Worm (Caenorhabditis elegans) whole organism, young adult: Measurements from ENCODE around the gene K05F6.12.

Experiments used
- D2030.7 ChIP-seq: fragments of 200-800 bp; sonication (Bioruptor generic); IDR thresholded peaks from 2 replicates; pipeline ENCODE4 v1.3.6; 2022; ENCODE audit warnings: missing genetic modification reagents, missing genetic modification characterization, missing compliant biosample characterization
- F10E7.11 ChIP-seq: sonication (generic microtip); optimal IDR thresholded peaks from 2 replicates; lab custom pipeline; 2017; ENCODE audit warnings: mild to moderate bottlenecking, missing genetic modification characterization, moderate library complexity, missing compliant biosample characterization
- F22D6.2 ChIP-seq: sonication (generic microtip); optimal IDR thresholded peaks from 2 replicates; lab custom pipeline; 2016; ENCODE audit warnings: mild to moderate bottlenecking, missing genetic modification characterization, missing compliant biosample characterization
- F33H1.4 ChIP-seq: fragments of 200-800 bp; sonication (Bioruptor generic); IDR thresholded peaks from 2 replicates; pipeline ENCODE4 v1.3.6; 2022; ENCODE audit warnings: missing genetic modification reagents, missing genetic modification characterization, missing compliant biosample characterization
- F39B2.1 ChIP-seq: fragments of 200-800 bp; sonication (Bioruptor generic); IDR thresholded peaks from 2 replicates; pipeline ENCODE4 v1.3.6; 2022; ENCODE audit warnings: missing genetic modification reagents, missing genetic modification characterization, missing compliant biosample characterization
- F49E8.2 ChIP-seq: sonication (generic microtip); optimal IDR thresholded peaks from 3 replicates; lab custom pipeline; 2017; ENCODE audit warnings: missing genetic modification characterization, mild to moderate bottlenecking, missing compliant biosample characterization, antibody characterized with exemption, moderate library complexity; ENCODE audit not compliant: insufficient read depth
- F52B5.7 ChIP-seq: sonication (generic microtip); optimal IDR thresholded peaks from 2 replicates; lab custom pipeline; 2016; ENCODE audit warnings: mild to moderate bottlenecking, missing genetic modification characterization, missing compliant biosample characterization
- F55B11.4 ChIP-seq: sonication (generic microtip); optimal IDR thresholded peaks from 2 replicates; lab custom pipeline; 2016; ENCODE audit warnings: missing compliant biosample characterization, missing genetic modification characterization, borderline replicate concordance; ENCODE audit not compliant: insufficient read depth
- T07F8.4 ChIP-seq: sonication (generic microtip); optimal IDR thresholded peaks from 2 replicates; lab custom pipeline; 2016; ENCODE audit warnings: mild to moderate bottlenecking, missing genetic modification characterization, moderate library complexity, missing compliant biosample characterization
- Y79H2A.3 ChIP-seq: fragments of 200-800 bp; sonication (Bioruptor generic); conservative IDR thresholded peaks from 2 replicates; pipeline ENCODE4 v1.3.6; 2022; ENCODE audit warnings: missing genetic modification reagents, missing genetic modification characterization, missing compliant biosample characterization
- akir-1 ChIP-seq: fragments of 200-800 bp; sonication (Bioruptor generic); optimal IDR thresholded peaks from 2 replicates; lab custom pipeline; 2018; ENCODE audit warnings: mild to moderate bottlenecking, missing genetic modification characterization, moderate library complexity, missing compliant biosample characterization
- ama-1 ChIP-seq, 3 experiments: fragments of 150-350 bp in 1 of 3; sonication (generic microtip) in 2 of 3; optimal IDR thresholded peaks; 2 replicates each; lab custom pipeline; 2014 to 2018; ENCODE audit warnings: missing biosample characterization in 2 of 3, missing genetic modification characterization in 2 of 3, missing genetic modification reagents in 2 of 3
- aptf-2 ChIP-seq: fragments of 200-800 bp; sonication (Bioruptor generic); conservative IDR thresholded peaks from 2 replicates; pipeline ENCODE4 v1.3.6; 2022; ENCODE audit warnings: missing genetic modification reagents, missing genetic modification characterization, missing compliant biosample characterization
- athp-1 ChIP-seq: sonication (generic microtip); optimal IDR thresholded peaks from 2 replicates; lab custom pipeline; 2017; ENCODE audit warnings: mild to moderate bottlenecking, missing genetic modification characterization, missing compliant biosample characterization
- cebp-2 ChIP-seq: fragments of 200-800 bp; sonication (Bioruptor generic); IDR thresholded peaks from 2 replicates; pipeline ENCODE4 v1.3.6; 2022; ENCODE audit warnings: missing genetic modification characterization, missing compliant biosample characterization
- ceh-58 ChIP-seq: fragments of 200-800 bp; sonication (Bioruptor generic); IDR thresholded peaks from 2 replicates; pipeline ENCODE4 v1.3.6; 2022; ENCODE audit warnings: missing genetic modification characterization, missing compliant biosample characterization
- die-1 ChIP-seq: sonication (generic microtip); optimal IDR thresholded peaks from 2 replicates; lab custom pipeline; 2016; ENCODE audit warnings: missing genotype, mild to moderate bottlenecking, missing genetic modification characterization, missing compliant biosample characterization
- gei-17 ChIP-seq: fragments of 200-800 bp; sonication (Bioruptor generic); optimal IDR thresholded peaks from 2 replicates; lab custom pipeline; 2018; ENCODE audit warnings: mild to moderate bottlenecking, missing genetic modification characterization, missing compliant biosample characterization
- him-1 ChIP-seq: sonication (generic microtip); optimal IDR thresholded peaks from 2 replicates; lab custom pipeline; 2016; ENCODE audit warnings: missing genotype, missing genetic modification reagents, missing genetic modification characterization, missing compliant biosample characterization
- hlh-26 ChIP-seq: fragments of 200-800 bp; sonication (Bioruptor generic); conservative IDR thresholded peaks from 2 replicates; pipeline ENCODE4 v1.3.6; 2022; ENCODE audit warnings: missing genetic modification reagents, missing genetic modification characterization, missing compliant biosample characterization
- hmg-1.2 ChIP-seq: fragments of 200-800 bp; sonication (Bioruptor generic); IDR thresholded peaks from 2 replicates; pipeline ENCODE4 v1.3.6; 2022; ENCODE audit warnings: missing genetic modification reagents, missing genetic modification characterization, missing compliant biosample characterization
- hmg-20 ChIP-seq: fragments of 200-800 bp; sonication (Bioruptor generic); IDR thresholded peaks from 2 replicates; pipeline ENCODE4 v1.3.6; 2022; ENCODE audit warnings: missing genetic modification reagents, missing genetic modification characterization, missing compliant biosample characterization
- hsf-1 ChIP-seq: fragments of 200-800 bp; sonication (Bioruptor generic); IDR thresholded peaks from 2 replicates; pipeline ENCODE4 v1.3.6; 2022; ENCODE audit warnings: missing genetic modification reagents, missing genetic modification characterization, missing compliant biosample characterization
- lin-26 ChIP-seq: fragments of 200-800 bp; sonication (Bioruptor generic); IDR thresholded peaks from 2 replicates; pipeline ENCODE4 v1.3.6; 2022; ENCODE audit warnings: missing genetic modification reagents, missing genetic modification characterization, missing compliant biosample characterization
- lir-1 ChIP-seq: fragments of 200-800 bp; sonication (Bioruptor generic); conservative IDR thresholded peaks from 2 replicates; pipeline ENCODE4 v1.3.6; 2022; ENCODE audit warnings: missing genetic modification reagents, missing genetic modification characterization, missing compliant biosample characterization
- lsy-27 ChIP-seq: sonication (generic microtip); optimal IDR thresholded peaks from 2 replicates; lab custom pipeline; 2017; ENCODE audit warnings: missing genetic modification characterization, mild to moderate bottlenecking, missing compliant biosample characterization, antibody characterized with exemption, missing genotype, borderline replicate concordance; ENCODE audit not compliant: insufficient read depth
- madf-3 ChIP-seq: fragments of 200-800 bp; sonication (Bioruptor generic); IDR thresholded peaks from 2 replicates; pipeline ENCODE4 v1.3.6; 2022; ENCODE audit warnings: missing genetic modification reagents, missing genetic modification characterization, missing compliant biosample characterization
- madf-6 ChIP-seq: fragments of 200-800 bp; sonication (Bioruptor generic); IDR thresholded peaks from 2 replicates; pipeline ENCODE4 v1.3.6; 2022; ENCODE audit warnings: missing genetic modification reagents, missing genetic modification characterization, missing compliant biosample characterization
- madf-8 ChIP-seq: fragments of 200-800 bp; sonication (Bioruptor generic); conservative IDR thresholded peaks from 2 replicates; pipeline ENCODE4 v1.3.6; 2022; ENCODE audit warnings: missing genetic modification reagents, missing genetic modification characterization, missing compliant biosample characterization
- nfya-1 ChIP-seq: sonication (generic microtip); optimal IDR thresholded peaks from 2 replicates; lab custom pipeline; 2017; ENCODE audit warnings: antibody characterized with exemption, missing compliant biosample characterization, missing genetic modification characterization, borderline replicate concordance; ENCODE audit not compliant: insufficient read depth
- nfya-2 ChIP-seq: fragments of 200-800 bp; sonication (Bioruptor generic); IDR thresholded peaks from 2 replicates; pipeline ENCODE4 v1.3.6; 2022; ENCODE audit warnings: missing genetic modification reagents, missing genetic modification characterization, missing compliant biosample characterization
- nhr-120 ChIP-seq: fragments of 200-800 bp; sonication (Bioruptor generic); IDR thresholded peaks from 2 replicates; pipeline ENCODE4 v1.3.6; 2022; ENCODE audit warnings: missing genetic modification characterization, missing compliant biosample characterization
- nhr-80 ChIP-seq: sonication (generic microtip); optimal IDR thresholded peaks from 2 replicates; lab custom pipeline; 2016; ENCODE audit warnings: missing genetic modification characterization, missing compliant biosample characterization
- pha-4 ChIP-seq: fragments of 150-350 bp; sonication (generic microtip); optimal IDR thresholded peaks from 2 replicates; lab custom pipeline; 2014; ENCODE audit warnings: missing biosample characterization, missing genetic modification reagents, missing genetic modification characterization
- rcor-1 ChIP-seq: fragments of 200-800 bp; sonication (Bioruptor generic); IDR thresholded peaks from 2 replicates; pipeline ENCODE4 v1.3.6; 2022; ENCODE audit warnings: missing genetic modification reagents, missing genetic modification characterization, missing compliant biosample characterization
- snpc-3.4 ChIP-seq: sonication (generic microtip); optimal IDR thresholded peaks from 2 replicates; lab custom pipeline; 2017; ENCODE audit warnings: missing genetic modification characterization, mild to moderate bottlenecking, missing compliant biosample characterization, antibody characterized with exemption, moderate library complexity, missing genotype, missing genetic modification reagents
- snpc-4 ChIP-seq, 5 experiments: fragments of 150-350 bp in 1 of 5; sonication (generic microtip) in 4 of 5; optimal IDR thresholded peaks; 2 replicates each; lab custom pipeline; 2014 to 2018; ENCODE audit warnings: missing genetic modification characterization in 5 of 5, missing biosample characterization in 3 of 5, antibody characterized with exemption in 2 of 5, mild to moderate bottlenecking in 2 of 5, missing compliant biosample characterization in 2 of 5, missing genotype in 2 of 5, moderate library complexity in 2 of 5, missing genetic modification reagents in 1 of 5
- sptf-2 ChIP-seq: fragments of 200-800 bp; sonication (Bioruptor generic); optimal IDR thresholded peaks from 2 replicates; lab custom pipeline; 2018; ENCODE audit warnings: mild to moderate bottlenecking, missing genetic modification characterization, missing compliant biosample characterization
- tbp1 ChIP-seq: fragments of 200-800 bp; sonication (Bioruptor generic); optimal IDR thresholded peaks from 2 replicates; lab custom pipeline; 2018; ENCODE audit warnings: mild to moderate bottlenecking, missing genetic modification characterization, missing compliant biosample characterization
- tlf-1 ChIP-seq: fragments of 200-800 bp; sonication (Bioruptor generic); optimal IDR thresholded peaks from 2 replicates; lab custom pipeline; 2018; ENCODE audit warnings: mild to moderate bottlenecking, missing genetic modification characterization, missing compliant biosample characterization
- ztf-25 ChIP-seq: fragments of 200-800 bp; sonication (Bioruptor generic); IDR thresholded peaks from 2 replicates; pipeline ENCODE4 v1.3.6; 2022; ENCODE audit warnings: missing genetic modification reagents, missing genetic modification characterization, missing compliant biosample characterization
- ztf-28 ChIP-seq: fragments of 200-800 bp; sonication (Bioruptor generic); IDR thresholded peaks from 2 replicates; pipeline ENCODE4 v1.3.6; 2022; ENCODE audit warnings: missing genetic modification reagents, missing genetic modification characterization, missing compliant biosample characterization
- ztf-6 ChIP-seq: fragments of 200-800 bp; sonication (Bioruptor generic); IDR thresholded peaks from 2 replicates; pipeline ENCODE4 v1.3.6; 2022; ENCODE audit warnings: missing genetic modification reagents, missing genetic modification characterization, missing compliant biosample characterization

K05F6.12 gene

DNA sequence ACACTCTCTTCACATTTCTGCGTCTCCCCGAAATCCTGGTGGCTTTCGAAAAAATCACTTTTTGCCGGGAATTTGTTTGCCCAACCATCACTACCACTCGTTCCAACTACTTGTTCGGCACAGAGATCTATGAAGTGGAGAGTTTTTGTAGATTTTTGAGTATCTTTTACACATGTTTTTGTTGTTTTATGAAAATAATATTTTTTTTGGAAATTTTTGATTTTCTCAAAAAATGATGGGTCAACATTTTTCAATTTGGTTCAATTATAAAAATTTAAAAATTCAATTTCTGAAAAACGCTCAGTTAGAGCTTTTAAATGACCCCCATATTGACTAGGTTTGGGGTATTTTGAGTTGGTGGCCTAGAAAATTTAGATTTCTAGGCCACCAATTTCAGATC, 20.2 kb upstream of the K05F6.12 start, which contains the start of gene Y51H7BR.7:
Gene Y51H7BR.7 (minus strand): TSS at position 101 of the 400 bp plus-strand sequence.
- TF ChIP-seq hsf-1 (no peak), F52B5.7 (no peak), nhr-80 (tag; lab: Kevin White, UChicago) (no peak), snpc-4 (GFP tag; optimal IDR thresholded peaks at IDR 0.05; lab: Kevin White, UChicago) (no peak), snpc-4 (tag; optimal IDR thresholded peaks at IDR 0.05; lab: Kevin White, UChicago) (no peak), snpc-3.4 (tag; lab: Kevin White, UChicago) (no peak), nhr-120 (GFP tag; lab: Robert Waterston, UW) (no peak), Y79H2A.3 (GFP tag; lab: Robert Waterston, UW) (no peak), madf-6 (no peak), ceh-58 (GFP tag; lab: Robert Waterston, UW) (no peak), T07F8.4 (tag; lab: Kevin White, UChicago) (no peak), aptf-2 (GFP tag; lab: Robert Waterston, UW) (no peak), rcor-1 (GFP tag; lab: Robert Waterston, UW) (no peak), akir-1 (GFP tag; lab: Kevin White, UChicago) (no peak), him-1 (tag; lab: Kevin White, UChicago) (no peak), gei-17 (GFP tag; lab: Kevin White, UChicago) (no peak), madf-3 (GFP tag; lab: Robert Waterston, UW) (no peak), ztf-25 (GFP tag; lab: Robert Waterston, UW) (no peak), pha-4 (no peak), ama-1 (optimal IDR thresholded peaks at IDR 0.05; lab: Kevin White, UChicago) (no peak), ama-1 (GFP tag; optimal IDR thresholded peaks at IDR 0.05; lab: Kevin White, UChicago) (no peak)

- no peak for TF ChIP-seq lir-1 (GFP tag; lab: Robert Waterston, UW)
- TF ChIP-seq, all 124 proteins: peak for 0
These were observed 16.7 kb upstream of the K05F6.12 start, which contains the start of gene Y51H7BR.4 for ce11 chrII:1529057-1529456. Y51H7BR.4 (plus strand) TSS chrII:1529357.

- TF ChIP-seq hlh-26 (GFP tag; lab: Robert Waterston, UW), result no peak
- no peak for TF ChIP-seq athp-1
- TF ChIP-seq T07F8.4 (tag; lab: Kevin White, UChicago), result no peak
- no peak for TF ChIP-seq F10E7.11
- TF ChIP-seq ztf-6 (GFP tag; lab: Robert Waterston, UW), result no peak
- TF ChIP-seq hmg-20 (GFP tag; lab: Robert Waterston, UW), result no peak
- no peak for TF ChIP-seq F33H1.4 (GFP tag; lab: Robert Waterston, UW)
- TF ChIP-seq ztf-28 (GFP tag; lab: Robert Waterston, UW), result no peak
- TF ChIP-seq tbp1 (GFP tag; lab: Kevin White, UChicago), result no peak
- no peak for TF ChIP-seq cebp-2 (GFP tag; lab: Robert Waterston, UW)
- TF ChIP-seq lsy-27, result no peak
These were observed 9.8 kb upstream of the K05F6.12 start, which contains the start of gene fbxb-43 for ce11 chrII:1535931-1536330. fbxb-43 (plus strand) TSS chrII:1536231.

DNA sequence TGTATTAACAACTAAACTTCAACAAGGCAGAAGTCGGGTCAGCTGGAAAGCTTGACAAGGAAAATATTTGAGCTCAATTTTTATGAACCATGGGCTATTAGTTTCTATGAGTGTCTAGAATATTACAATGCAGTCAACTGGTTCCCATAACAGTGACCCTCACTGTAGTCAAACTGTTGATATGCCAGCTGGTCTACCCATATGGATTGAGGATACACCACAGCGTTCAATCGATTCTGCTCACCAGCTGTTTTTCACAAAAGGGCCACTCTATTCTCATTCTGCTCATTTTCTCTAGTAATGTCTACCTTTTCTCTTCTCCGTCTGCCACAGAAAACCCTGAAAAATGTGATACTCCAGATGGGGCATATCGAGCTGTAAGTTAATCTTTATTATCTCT, 8.4 kb upstream of the K05F6.12 start, which contains the start of gene fbxb-42:
Gene fbxb-42 (plus strand): TSS at position 301 of the 400 bp plus-strand sequence.
- no peak for TF ChIP-seq nfya-2 (GFP tag; lab: Robert Waterston, UW)
- TF ChIP-seq lin-26 (GFP tag; lab: Robert Waterston, UW), result no peak
- no peak for TF ChIP-seq die-1 (tag; lab: Kevin White, UChicago)
- TF ChIP-seq F22D6.2, result no peak
- TF ChIP-seq hmg-1.2 (GFP tag; lab: Robert Waterston, UW), result no peak
- no peak for TF ChIP-seq tlf-1 (GFP tag; lab: Kevin White, UChicago)
- no peak for TF ChIP-seq ztf-6 (GFP tag; lab: Robert Waterston, UW)
- TF ChIP-seq D2030.7 (GFP tag; lab: Robert Waterston, UW), result no peak
- no peak for TF ChIP-seq F49E8.2 (tag; lab: Kevin White, UChicago)
- TF ChIP-seq snpc-4 (GFP tag; optimal IDR thresholded peaks at IDR 0.05; lab: Kevin White, UChicago), result no peak
- TF ChIP-seq snpc-4 (tag; optimal IDR thresholded peaks at IDR 0.05; lab: Kevin White, UChicago), result no peak
- no peak for TF ChIP-seq F55B11.4 (tag; lab: Kevin White, UChicago)
- no peak for TF ChIP-seq madf-8 (GFP tag; lab: Robert Waterston, UW)
- TF ChIP-seq nfya-1, result no peak
- no peak for TF ChIP-seq ztf-25 (GFP tag; lab: Robert Waterston, UW)
- TF ChIP-seq sptf-2 (GFP tag; lab: Kevin White, UChicago), result no peak
- TF ChIP-seq nhr-120 (GFP tag; lab: Robert Waterston, UW), result no peak
- no peak for TF ChIP-seq F39B2.1
